Fruit fly (Drosophila melanogaster) whole organism, embryonic: ENCODE measurements around the gene Cyt-c1L.
A peak's percentile ranks its signal among the peaks of the same experiment; 100 is the strongest.

Source experiments
- ATbp ChIP-seq: fragments of 200-800 bp; sonication (Bioruptor generic); optimal IDR thresholded peaks from 2 replicates; lab custom pipeline; 2017; ENCODE audit warnings: missing biosample characterization, mild to moderate bottlenecking, missing genetic modification characterization, missing genetic modification reagents
- Antp ChIP-seq: fragments of 200-800 bp; sonication (Bioruptor generic); optimal IDR thresholded peaks from 3 replicates; lab custom pipeline; 2016; ENCODE audit warnings: missing biosample characterization, missing genetic modification characterization
- Atf-2 ChIP-seq: fragments of 200-800 bp; sonication (Bioruptor generic); optimal IDR thresholded peaks from 2 replicates; lab custom pipeline; 2016; ENCODE audit warnings: missing biosample characterization, missing genetic modification characterization
- CG10274 ChIP-seq: fragments of 200-800 bp; sonication (Bioruptor generic); optimal IDR thresholded peaks from 3 replicates; lab custom pipeline; 2017; ENCODE audit warnings: missing biosample characterization, mild to moderate bottlenecking, missing genetic modification characterization
- CG11085 ChIP-seq: fragments of 200-800 bp; sonication (Bioruptor generic); IDR thresholded peaks from 2 replicates; pipeline ENCODE4 v1.3.6; 2022; ENCODE audit warnings: missing biosample characterization, missing genetic modification characterization
- CG12236 ChIP-seq: fragments of 200-800 bp; sonication (Bioruptor generic); optimal IDR thresholded peaks from 2 replicates; lab custom pipeline; 2016; ENCODE audit warnings: missing biosample characterization, missing genetic modification characterization
- CG12659 ChIP-seq: fragments of 200-800 bp; sonication (Bioruptor generic); optimal IDR thresholded peaks from 3 replicates; lab custom pipeline; 2017; ENCODE audit warnings: mild to moderate bottlenecking, missing biosample characterization, missing genetic modification reagents, missing genetic modification characterization
- CG13296 ChIP-seq: fragments of 200-800 bp; sonication (Bioruptor generic); optimal IDR thresholded peaks from 3 replicates; lab custom pipeline; 2018; ENCODE audit warnings: missing biosample characterization, mild to moderate bottlenecking, missing genetic modification characterization
- CG14965 ChIP-seq: fragments of 200-800 bp; sonication (Bioruptor generic); optimal IDR thresholded peaks from 2 replicates; lab custom pipeline; 2016; ENCODE audit warnings: missing biosample characterization, missing genetic modification characterization, borderline replicate concordance
- CG15073 ChIP-seq: fragments of 200-800 bp; sonication (Bioruptor generic); optimal IDR thresholded peaks from 2 replicates; lab custom pipeline; 2016; ENCODE audit warnings: missing biosample characterization, missing genetic modification characterization
- CG16813 ChIP-seq: fragments of 200-800 bp; sonication (Bioruptor generic); IDR thresholded peaks from 3 replicates; pipeline ENCODE4 v1.3.6; 2022; ENCODE audit warnings: missing biosample characterization, missing genetic modification characterization; ENCODE audit not compliant: partially characterized antibody
- CG17612 ChIP-seq: fragments of 200-800 bp; sonication (Bioruptor generic); IDR thresholded peaks from 2 replicates; pipeline ENCODE4 v1.3.6; 2022; ENCODE audit warnings: missing biosample characterization, missing genetic modification characterization
- CG2199 ChIP-seq: fragments of 200-800 bp; sonication (Bioruptor generic); IDR thresholded peaks from 3 replicates; pipeline ENCODE4 v1.3.6; 2022; ENCODE audit warnings: missing biosample characterization, missing genetic modification characterization
- CG2202 ChIP-seq: fragments of 200-800 bp; sonication (Bioruptor generic); optimal IDR thresholded peaks from 2 replicates; lab custom pipeline; 2018; ENCODE audit warnings: missing biosample characterization, mild to moderate bottlenecking, missing genetic modification characterization
- CG30403 ChIP-seq: fragments of 200-800 bp; sonication (Bioruptor generic); optimal IDR thresholded peaks from 3 replicates; lab custom pipeline; 2016; ENCODE audit warnings: missing biosample characterization, missing genetic modification characterization
- CG3281 ChIP-seq: fragments of 200-800 bp; sonication (Bioruptor generic); optimal IDR thresholded peaks from 3 replicates; lab custom pipeline; 2017; ENCODE audit warnings: missing biosample characterization, mild to moderate bottlenecking, missing genetic modification characterization
- CG34376 ChIP-seq: fragments of 200-800 bp; sonication (Bioruptor generic); optimal IDR thresholded peaks from 2 replicates; lab custom pipeline; 2018; ENCODE audit warnings: missing biosample characterization, mild to moderate bottlenecking, missing genetic modification characterization
- CG3995 ChIP-seq: fragments of 200-800 bp; sonication (Bioruptor generic); optimal IDR thresholded peaks from 3 replicates; lab custom pipeline; 2016; ENCODE audit warnings: missing biosample characterization, missing genetic modification characterization
- CG4707 ChIP-seq: fragments of 200-800 bp; sonication (Bioruptor generic); optimal IDR thresholded peaks from 2 replicates; lab custom pipeline; 2018; ENCODE audit warnings: missing biosample characterization, mild to moderate bottlenecking, missing genetic modification characterization, moderate library complexity
- CG5180 ChIP-seq: fragments of 200-800 bp; sonication (Bioruptor generic); optimal IDR thresholded peaks from 3 replicates; lab custom pipeline; 2017; ENCODE audit warnings: missing biosample characterization, missing genetic modification characterization, mild to moderate bottlenecking, moderate library complexity, missing genetic modification reagents
- CG7745 ChIP-seq: fragments of 200-800 bp; sonication (Bioruptor generic); optimal IDR thresholded peaks from 2 replicates; lab custom pipeline; 2018; ENCODE audit warnings: missing biosample characterization, mild to moderate bottlenecking, missing genetic modification characterization, moderate library complexity
- CG8281 ChIP-seq: fragments of 200-800 bp; sonication (Bioruptor generic); optimal IDR thresholded peaks from 2 replicates; lab custom pipeline; 2018; ENCODE audit warnings: missing biosample characterization, mild to moderate bottlenecking, missing genetic modification characterization, moderate library complexity
- CG8765 ChIP-seq: fragments of 200-800 bp; sonication (Bioruptor generic); IDR thresholded peaks from 2 replicates; pipeline ENCODE4 v1.3.6; 2022; ENCODE audit warnings: missing biosample characterization, missing genetic modification characterization
- CG8944 ChIP-seq: fragments of 200-800 bp; sonication (Bioruptor generic); optimal IDR thresholded peaks from 3 replicates; lab custom pipeline; 2016; ENCODE audit warnings: missing biosample characterization, missing genetic modification characterization
- CTCF ChIP-seq: fragments of 200-800 bp; sonication (Bioruptor generic); optimal IDR thresholded peaks from 2 replicates; lab custom pipeline; 2017; ENCODE audit warnings: missing biosample characterization, mild to moderate bottlenecking, missing genetic modification characterization, moderate library complexity
- Dbx ChIP-seq: fragments of 200-800 bp; sonication (Bioruptor generic); IDR thresholded peaks from 3 replicates; pipeline ENCODE4 v1.3.6; 2022; ENCODE audit warnings: missing biosample characterization, missing genetic modification characterization
- Dll ChIP-seq: fragments of 200-800 bp; sonication (Bioruptor generic); IDR thresholded peaks from 4 replicates; pipeline ENCODE4 v1.3.6; 2022; ENCODE audit warnings: missing biosample characterization, missing genetic modification characterization; ENCODE audit not compliant: partially characterized antibody
- Doc3 ChIP-seq: fragments of 200-800 bp; sonication (Bioruptor generic); IDR thresholded peaks from 3 replicates; pipeline ENCODE4 v1.3.6; 2022; ENCODE audit warnings: missing biosample characterization, missing genetic modification characterization; ENCODE audit not compliant: partially characterized antibody
- Drgx ChIP-seq: fragments of 200-800 bp; sonication (Bioruptor generic); IDR thresholded peaks from 2 replicates; pipeline ENCODE4 v1.3.6; 2022; ENCODE audit warnings: missing biosample characterization, missing genetic modification characterization
- Ets97D ChIP-seq: fragments of 200-800 bp; sonication (Bioruptor generic); optimal IDR thresholded peaks from 3 replicates; lab custom pipeline; 2016; ENCODE audit warnings: missing biosample characterization, missing genetic modification characterization
- H2.0 ChIP-seq: fragments of 200-800 bp; sonication (Bioruptor generic); IDR thresholded peaks from 2 replicates; pipeline ENCODE4 v1.3.6; 2022; ENCODE audit warnings: missing biosample characterization, missing genetic modification characterization
- Jarid2 ChIP-seq: fragments of 200-800 bp; sonication (Bioruptor generic); optimal IDR thresholded peaks from 3 replicates; lab custom pipeline; 2017; ENCODE audit warnings: mild to moderate bottlenecking, missing biosample characterization, missing genetic modification reagents, missing genetic modification characterization
- Lim3 ChIP-seq: fragments of 200-800 bp; sonication (Bioruptor generic); IDR thresholded peaks from 2 replicates; pipeline ENCODE4 v1.3.6; 2022; ENCODE audit warnings: missing biosample characterization, missing genetic modification characterization
- Med ChIP-seq: fragments of 200-800 bp; sonication (Bioruptor generic); peaks from one replicate; lab custom pipeline; 2016; ENCODE audit warnings: missing biosample characterization, missing genetic modification characterization, mild to moderate bottlenecking, inconsistent platforms, moderate library complexity
- NC2β ChIP-seq: fragments of 200-800 bp; sonication (Bioruptor generic); optimal IDR thresholded peaks from 2 replicates; lab custom pipeline; 2016; ENCODE audit warnings: missing biosample characterization, missing genetic modification characterization
- NFAT ChIP-seq: fragments of 200-800 bp; sonication (Bioruptor generic); IDR thresholded peaks from 2 replicates; pipeline ENCODE4 v1.3.6; 2022; ENCODE audit warnings: missing biosample characterization, missing genetic modification characterization
- Optix ChIP-seq: fragments of 200-800 bp; sonication (Bioruptor generic); IDR thresholded peaks from 3 replicates; pipeline ENCODE4 v1.3.6; 2022; ENCODE audit warnings: missing biosample characterization, missing genetic modification characterization
- Scr ChIP-seq: fragments of 200-800 bp; sonication (Bioruptor generic); IDR thresholded peaks from 2 replicates; pipeline ENCODE4 v1.3.6; 2022; ENCODE audit warnings: missing biosample characterization, missing genetic modification characterization; ENCODE audit not compliant: partially characterized antibody
- disco-r ChIP-seq: fragments of 200-800 bp; sonication (Bioruptor generic); optimal IDR thresholded peaks from 2 replicates; lab custom pipeline; 2016; ENCODE audit warnings: missing biosample characterization, missing genetic modification characterization
- ewg ChIP-seq: fragments of 200-800 bp; sonication (Bioruptor generic); optimal IDR thresholded peaks from 3 replicates; lab custom pipeline; 2017; ENCODE audit warnings: mild to moderate bottlenecking, missing biosample characterization, missing genetic modification reagents, missing genetic modification characterization
- inv ChIP-seq: fragments of 200-800 bp; sonication (Bioruptor generic); IDR thresholded peaks from 2 replicates; pipeline ENCODE4 v1.3.6; 2022; ENCODE audit warnings: missing biosample characterization, missing genetic modification characterization; ENCODE audit not compliant: partially characterized antibody
- pros ChIP-seq: fragments of 200-800 bp; sonication (Bioruptor generic); optimal IDR thresholded peaks from 3 replicates; lab custom pipeline; 2019; ENCODE audit warnings: missing biosample characterization, mild to moderate bottlenecking, missing genetic modification characterization, moderate library complexity
- run ChIP-seq: fragments of 200-800 bp; sonication (Bioruptor generic); optimal IDR thresholded peaks from 3 replicates; lab custom pipeline; 2018; ENCODE audit warnings: missing biosample characterization, mild to moderate bottlenecking, missing genetic modification characterization
- sens ChIP-seq: fragments of 200-800 bp; sonication (Bioruptor generic); peaks from one replicate; lab custom pipeline; 2016; ENCODE audit warnings: missing biosample characterization, missing genetic modification characterization
- shn ChIP-seq: fragments of 200-800 bp; sonication (Bioruptor generic); optimal IDR thresholded peaks from 3 replicates; lab custom pipeline; 2016; ENCODE audit warnings: missing biosample characterization, missing genetic modification characterization
- sug ChIP-seq: fragments of 200-800 bp; optimal IDR thresholded peaks from 2 replicates; lab custom pipeline; 2019; ENCODE audit warnings: missing biosample characterization, mild to moderate bottlenecking, missing genetic modification characterization, moderate library complexity
- ttk ChIP-seq: fragments of 200-800 bp; sonication (Bioruptor generic); IDR thresholded peaks from 2 replicates; pipeline ENCODE4 v2.1.2; 2022; ENCODE audit warnings: missing biosample characterization, missing genetic modification characterization
- zen ChIP-seq: fragments of 200-800 bp; sonication (Bioruptor generic); optimal IDR thresholded peaks from 3 replicates; lab custom pipeline; 2018; ENCODE audit warnings: missing biosample characterization, mild to moderate bottlenecking, missing genetic modification characterization, moderate library complexity

Cyt-c1L gene

DNA sequence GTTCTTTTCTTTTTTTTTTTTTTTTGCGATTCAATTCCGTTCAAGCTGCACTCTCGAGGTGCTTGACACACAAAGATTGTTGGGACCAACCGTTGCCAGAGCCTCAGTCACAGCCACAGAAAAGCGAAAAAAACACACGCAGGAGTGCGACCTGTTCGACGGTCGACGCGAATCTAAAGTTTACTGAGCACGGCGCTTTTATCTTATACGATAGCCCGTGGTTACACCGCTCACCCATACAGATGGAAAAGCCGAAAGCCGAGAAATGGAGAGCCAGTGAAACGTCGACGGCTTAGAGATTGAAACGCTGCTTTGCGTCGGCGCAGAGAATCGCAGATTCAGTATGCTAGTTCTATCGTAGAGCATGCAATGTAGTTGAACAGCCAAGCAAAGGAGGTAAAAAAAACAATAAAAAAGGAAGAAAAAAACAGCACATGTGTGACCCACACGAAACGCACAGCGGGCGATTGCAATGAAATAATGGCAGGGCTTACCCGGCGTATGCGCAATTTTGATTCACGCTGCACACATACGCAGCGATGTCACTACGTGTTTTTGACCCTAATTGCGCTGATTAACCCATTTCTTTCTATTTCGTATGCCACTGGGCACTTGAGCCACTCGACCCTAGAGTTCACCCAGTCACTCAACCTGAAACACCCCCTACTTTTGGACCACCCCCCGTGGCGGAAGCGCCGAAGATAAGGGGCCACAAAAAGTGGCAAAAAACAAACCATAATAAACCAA is 46.5 kb upstream of the Cyt-c1L start, which contains the start of gene SP1029 (continued):
- TF ChIP-seq CG12659: no peak
- TF ChIP-seq shn (GFP tag; lab: Kevin White, UChicago): no peak
- TF ChIP-seq CG17612 (GFP tag; lab: Robert Waterston, UW): no peak
- TF ChIP-seq ewg (GFP tag; lab: Kevin White, UChicago): peak; percentile 24
- TF ChIP-seq CG12236: no peak
- TF ChIP-seq Optix (GFP tag; lab: Robert Waterston, UW): 0 out of 3 replicates have a peak, but pooled peaks have one; percentile 12
- TF ChIP-seq CG34376 (GFP tag; lab: Kevin White, UChicago): no peak
- TF ChIP-seq Scr: peak; percentile 21; the same call in 1 of the 2 replicates
- TF ChIP-seq Atf-2 (GFP tag; lab: Kevin White, UChicago): no peak
- TF ChIP-seq CG14965 (GFP tag; lab: Kevin White, UChicago): no peak
- TF ChIP-seq Drgx (GFP tag; lab: Robert Waterston, UW): peak; percentile 36; the same call in 1 of the 2 replicates
- TF ChIP-seq Lim3: no peak
- no peak for TF ChIP-seq CG4707 (GFP tag; lab: Kevin White, UChicago)
- no peak for TF ChIP-seq CG3281 (GFP tag; lab: Kevin White, UChicago)
- TF ChIP-seq CG8765 (GFP tag; lab: Robert Waterston, UW): no peak
- no peak for TF ChIP-seq disco-r (GFP tag; lab: Kevin White, UChicago)
- TF ChIP-seq CG2202 (tag; lab: Kevin White, UChicago): no peak
- TF ChIP-seq Ets97D (GFP tag; lab: Kevin White, UChicago): no peak
- no peak for TF ChIP-seq CG2199 (GFP tag; lab: Robert Waterston, UW)
- TF ChIP-seq Jarid2 (GFP tag; lab: Kevin White, UChicago): peak; percentile 36
- TF ChIP-seq sug (tag; lab: Kevin White, UChicago): no peak
- TF ChIP-seq CG30403 (GFP tag; lab: Kevin White, UChicago): no peak
- TF ChIP-seq Med (GFP tag; lab: Kevin White, UChicago): peak; percentile 51
- no peak for TF ChIP-seq CG8281
- no peak for TF ChIP-seq sens
- TF ChIP-seq CTCF: no peak
- TF ChIP-seq CG10274 (GFP tag; lab: Kevin White, UChicago): no peak
- no peak for TF ChIP-seq CG16813 (GFP tag; lab: Robert Waterston, UW)
- TF ChIP-seq CG3995 (GFP tag; lab: Kevin White, UChicago): no peak
- no peak for TF ChIP-seq NC2β
- TF ChIP-seq Doc3 (GFP tag; lab: Robert Waterston, UW): no peak
- TF ChIP-seq Dbx (GFP tag; lab: Robert Waterston, UW): no peak

- TF ChIP-seq Drgx (GFP tag; lab: Robert Waterston, UW) (no peak), zen (tag; lab: Kevin White, UChicago) (no peak), CG11085 (no peak), ATbp (GFP tag; lab: Kevin White, UChicago) (no peak), Dll (GFP tag; lab: Robert Waterston, UW) (no peak), ttk (GFP tag; lab: Robert Waterston, UW) (no peak), H2.0 (no peak), run (tag; lab: Kevin White, UChicago) (no peak), pros (GFP tag; lab: Kevin White, UChicago) (no peak), CG7745 (tag; lab: Kevin White, UChicago) (no peak), Antp (no peak), CG13296 (GFP tag; lab: Kevin White, UChicago) (no peak), CG8944 (GFP tag; lab: Kevin White, UChicago) (no peak), inv (no peak), NFAT (GFP tag; lab: Robert Waterston, UW) (no peak), CG15073 (GFP tag; lab: Kevin White, UChicago) (no peak), CG5180 (no peak)
Measured at dm6 chr3R:29244727-29245126, 40.8 kb upstream of the Cyt-c1L start, which contains the start of gene CG31445. CG31445 (minus strand) TSS chr3R:29244827.
